Worm (Caenorhabditis elegans) whole organism, mixed stage, embryonic: ENCODE data around the gene T19D12.2.

ENCODE experiments used
- M03D4.4 ChIP-seq: sonication (generic microtip); optimal IDR thresholded peaks from 2 replicates; lab custom pipeline; 2017; ENCODE audit warnings: mild to moderate bottlenecking, missing genetic modification characterization, missing compliant biosample characterization
- bed-3 ChIP-seq: fragments of 200-800 bp; sonication (Bioruptor generic); optimal IDR thresholded peaks from 3 replicates; lab custom pipeline; 2018; ENCODE audit warnings: mild to moderate bottlenecking, missing genetic modification characterization, moderate library complexity, missing compliant biosample characterization
- blmp-1 ChIP-seq: fragments of 150-350 bp; optimal IDR thresholded peaks from 2 replicates; lab custom pipeline; 2014; ENCODE audit warnings: missing biosample characterization, missing genetic modification characterization
- ceh-39 ChIP-seq: fragments of 150-350 bp; optimal IDR thresholded peaks from 2 replicates; lab custom pipeline; 2014; ENCODE audit warnings: missing biosample characterization, missing genetic modification characterization
- ces-1 ChIP-seq: fragments of 150-350 bp; optimal IDR thresholded peaks from 2 replicates; lab custom pipeline; 2014; ENCODE audit warnings: missing biosample characterization, missing genetic modification reagents, missing genetic modification characterization
- cnd-1 ChIP-seq: fragments of 200-800 bp; sonication (Bioruptor generic); optimal IDR thresholded peaks from 2 replicates; lab custom pipeline; 2018; ENCODE audit warnings: mild to moderate bottlenecking, missing genetic modification characterization, missing compliant biosample characterization
- drap-1 ChIP-seq: fragments of 200-800 bp; sonication (Bioruptor generic); optimal IDR thresholded peaks from 3 replicates; lab custom pipeline; 2018; ENCODE audit warnings: mild to moderate bottlenecking, missing genetic modification characterization, missing compliant biosample characterization
- elt-1 ChIP-seq: sonication (generic microtip); optimal IDR thresholded peaks from 2 replicates; lab custom pipeline; 2017; ENCODE audit warnings: missing genetic modification characterization, mild to moderate bottlenecking, missing compliant biosample characterization, antibody characterized with exemption, moderate library complexity, borderline replicate concordance; ENCODE audit not compliant: insufficient read depth
- elt-3 ChIP-seq: fragments of 150-350 bp; optimal IDR thresholded peaks from 2 replicates; lab custom pipeline; 2014; ENCODE audit warnings: missing biosample characterization, missing genetic modification characterization
- flh-1 ChIP-seq: fragments of 200-800 bp; sonication (Bioruptor generic); optimal IDR thresholded peaks from 2 replicates; lab custom pipeline; 2018; ENCODE audit warnings: mild to moderate bottlenecking, missing genetic modification characterization, moderate library complexity, missing compliant biosample characterization
- ham-2 ChIP-seq: fragments of 200-800 bp; sonication (Bioruptor generic); optimal IDR thresholded peaks from 2 replicates; lab custom pipeline; 2018; ENCODE audit warnings: mild to moderate bottlenecking, missing genetic modification characterization, missing compliant biosample characterization
- hlh-1 ChIP-seq: fragments of 150-350 bp; optimal IDR thresholded peaks from 2 replicates; lab custom pipeline; 2014; ENCODE audit warnings: missing biosample characterization, missing genetic modification reagents, missing genetic modification characterization
- lin-13 ChIP-seq: fragments of 150-350 bp; optimal IDR thresholded peaks from 2 replicates; lab custom pipeline; 2014; ENCODE audit warnings: missing biosample characterization, missing genetic modification characterization
- lsy-2 ChIP-seq: fragments of 150-350 bp; optimal IDR thresholded peaks from 2 replicates; lab custom pipeline; 2014; ENCODE audit warnings: missing biosample characterization, missing genetic modification characterization
- mab-5 ChIP-seq: fragments of 150-350 bp; optimal IDR thresholded peaks from 2 replicates; lab custom pipeline; 2014; ENCODE audit warnings: missing biosample characterization, missing genetic modification characterization
- mep-1 ChIP-seq: fragments of 150-350 bp; optimal IDR thresholded peaks from 2 replicates; lab custom pipeline; 2017; ENCODE audit warnings: missing biosample characterization, missing genetic modification reagents, missing genetic modification characterization, inconsistent platforms
- nhr-2 ChIP-seq: fragments of 150-350 bp; optimal IDR thresholded peaks from 2 replicates; lab custom pipeline; 2014; ENCODE audit warnings: missing biosample characterization, missing genetic modification characterization
- nhr-237 ChIP-seq: fragments of 150-350 bp; optimal IDR thresholded peaks from 2 replicates; lab custom pipeline; 2014; ENCODE audit warnings: missing biosample characterization, missing genetic modification characterization
- nhr-28 ChIP-seq: fragments of 150-350 bp; optimal IDR thresholded peaks from 2 replicates; lab custom pipeline; 2014; ENCODE audit warnings: missing biosample characterization, missing genetic modification characterization
- pha-4 ChIP-seq: fragments of 150-350 bp; optimal IDR thresholded peaks from 2 replicates; lab custom pipeline; 2018; ENCODE audit warnings: missing biosample characterization, missing genetic modification reagents, missing genetic modification characterization
- sptf-1 ChIP-seq: sonication (generic microtip); optimal IDR thresholded peaks from 2 replicates; lab custom pipeline; 2017; ENCODE audit warnings: mild to moderate bottlenecking, missing genetic modification characterization, moderate library complexity, missing compliant biosample characterization
- tbx-8 ChIP-seq: fragments of 200-800 bp; sonication (Bioruptor generic); optimal IDR thresholded peaks from 2 replicates; lab custom pipeline; 2018; ENCODE audit warnings: mild to moderate bottlenecking, missing genetic modification characterization, moderate library complexity, missing compliant biosample characterization
- unc-120 ChIP-seq: sonication (generic microtip); optimal IDR thresholded peaks from 2 replicates; lab custom pipeline; 2017; ENCODE audit warnings: missing genetic modification characterization, missing compliant biosample characterization; ENCODE audit not compliant: poor library complexity, severe bottlenecking
- unc-39 ChIP-seq: fragments of 150-350 bp; optimal IDR thresholded peaks from 2 replicates; lab custom pipeline; 2014; ENCODE audit warnings: missing biosample characterization, missing genetic modification characterization
- unc-62 ChIP-seq: fragments of 150-350 bp; optimal IDR thresholded peaks from 2 replicates; lab custom pipeline; 2014; ENCODE audit warnings: missing biosample characterization, missing genetic modification reagents, missing genetic modification characterization
- zip-8 ChIP-seq: fragments of 150-350 bp; optimal IDR thresholded peaks from 2 replicates; lab custom pipeline; 2014; ENCODE audit warnings: missing biosample characterization, missing genetic modification characterization

T19D12.2 gene

ce11 chrII:6698784-6699183 lies 37.6 kb downstream of the T19D12.2 start, which contains the start of gene C18H9.1:
Gene C18H9.1, plus strand, starts transcription at chrII:6699084.
- TF ChIP-seq mab-5 (tag; lab: Kevin White, UChicago): no peak
- no peak for TF ChIP-seq cnd-1 (tag; lab: Kevin White, UChicago)
- no peak for TF ChIP-seq lin-13 (tag; lab: Kevin White, UChicago)
- TF ChIP-seq unc-62: no peak

- no peak for TF ChIP-seq flh-1
- no peak for TF ChIP-seq zip-8 (tag; lab: Kevin White, UChicago)
- TF ChIP-seq pha-4: no peak
- TF ChIP-seq elt-1 (tag; lab: Kevin White, UChicago): no peak
- TF ChIP-seq ceh-39: no peak
- TF ChIP-seq blmp-1: no peak
- TF ChIP-seq sptf-1 (tag; lab: Kevin White, UChicago): no peak
- TF ChIP-seq elt-3: no peak
- TF ChIP-seq mep-1 (tag; lab: Kevin White, UChicago): no peak
- TF ChIP-seq bed-3 (GFP tag; lab: Kevin White, UChicago): no peak
- no peak for TF ChIP-seq ham-2
- no peak for TF ChIP-seq nhr-237 (tag; lab: Kevin White, UChicago)
- no peak for TF ChIP-seq ces-1 (GFP tag; lab: Kevin White, UChicago)
- TF ChIP-seq tbx-8: no peak
- TF ChIP-seq mab-5 (tag; lab: Kevin White, UChicago): no peak
- TF ChIP-seq hlh-1 (tag; lab: Kevin White, UChicago): no peak
Observed at ce11 chrII:6701497-6701896, 40.4 kb downstream of the T19D12.2 start, which contains the start of gene C18H9.6. Gene C18H9.6, minus strand, starts transcription at chrII:6701625.

ce11 chrII:6705593-6706228 lies 44.6 kb downstream of the T19D12.2 start, which contains the start of gene rpy-1:
Gene rpy-1, minus strand, starts transcription at chrII:6705643.
- TF ChIP-seq unc-39 (tag; lab: Kevin White, UChicago) (no peak), M03D4.4 (tag; lab: Kevin White, UChicago) (no peak), mab-5 (tag; lab: Kevin White, UChicago) (no peak), ceh-39 (no peak), unc-62 (peak; percentile 85), unc-120 (tag; lab: Kevin White, UChicago) (peak; percentile 35), drap-1 (GFP tag; lab: Kevin White, UChicago) (no peak), tbx-8 (no peak)

- TF ChIP-seq ces-1 (GFP tag; lab: Kevin White, UChicago) (peak; percentile 82), mab-5 (tag; lab: Kevin White, UChicago) (no peak), mep-1 (tag; lab: Kevin White, UChicago) (no peak)
Observed at ce11 chrII:6706552-6707091, 45.5 kb downstream of the T19D12.2 start.

DNA sequence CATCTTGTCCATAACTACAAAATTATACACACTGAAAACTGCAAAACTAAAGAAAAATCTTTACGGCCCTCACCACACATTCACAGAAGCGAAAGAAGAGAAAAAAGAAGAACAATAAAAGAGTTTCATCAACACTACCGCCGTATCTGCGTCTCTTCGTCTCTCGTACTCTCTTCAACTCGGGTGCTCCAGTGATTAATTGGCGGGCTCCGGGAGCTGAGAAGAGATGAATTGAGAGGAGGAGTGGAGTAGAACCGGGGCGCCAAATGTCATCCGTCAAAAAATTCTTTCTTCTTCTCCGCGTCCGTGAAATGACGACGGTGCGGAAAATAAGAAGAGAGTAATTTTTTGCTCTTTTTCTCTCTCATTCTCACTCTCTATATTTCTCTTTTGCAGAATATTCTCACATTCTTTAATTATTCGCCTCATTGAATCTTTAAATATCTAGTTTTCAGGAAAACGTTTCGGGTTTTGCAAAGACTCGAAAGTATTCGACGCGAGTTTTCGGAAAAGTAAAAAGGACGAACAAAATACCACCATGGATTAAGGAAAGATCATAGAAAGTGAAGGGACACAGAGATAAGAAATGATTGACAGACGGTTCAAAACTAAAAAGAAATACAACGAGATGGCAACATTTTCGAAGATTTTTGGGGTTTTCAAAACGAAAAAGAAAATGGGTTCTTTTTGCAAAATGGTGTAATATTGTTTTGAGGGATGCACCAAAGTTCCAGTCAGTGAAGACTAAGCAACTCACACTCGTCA lies 46.5 kb downstream of the T19D12.2 start:
- no peak for TF ChIP-seq bed-3 (GFP tag; lab: Kevin White, UChicago)
- no peak for TF ChIP-seq M03D4.4 (tag; lab: Kevin White, UChicago)
- TF ChIP-seq nhr-28 (tag; lab: Kevin White, UChicago): no peak
- peak; percentile 50 for TF ChIP-seq unc-62
- no peak for TF ChIP-seq blmp-1
- TF ChIP-seq pha-4: no peak
- TF ChIP-seq unc-120 (tag; lab: Kevin White, UChicago): peak; percentile 34
- TF ChIP-seq ces-1 (GFP tag; lab: Kevin White, UChicago): peak; percentile 49
- no peak for TF ChIP-seq nhr-237 (tag; lab: Kevin White, UChicago)
- TF ChIP-seq lsy-2 (tag; lab: Kevin White, UChicago): no peak
- no peak for TF ChIP-seq elt-3
- peak; percentile 61 for TF ChIP-seq hlh-1 (tag; lab: Kevin White, UChicago)
- TF ChIP-seq nhr-2 (tag; lab: Kevin White, UChicago): no peak
- no peak for TF ChIP-seq cnd-1 (tag; lab: Kevin White, UChicago)
- TF ChIP-seq elt-1 (tag; lab: Kevin White, UChicago): no peak
